Fruit fly (Drosophila melanogaster) whole organism, embryonic: ENCODE data around the gene osk.

Experiments used
- Aef1 ChIP-seq: fragments of 200-800 bp; sonication (Bioruptor generic); IDR thresholded peaks from 3 replicates; pipeline ENCODE4 v1.3.6; 2022; ENCODE audit warnings: missing biosample characterization, missing genetic modification characterization
- Atf-2 ChIP-seq: fragments of 200-800 bp; sonication (Bioruptor generic); optimal IDR thresholded peaks from 2 replicates; lab custom pipeline; 2016; ENCODE audit warnings: missing biosample characterization, missing genetic modification characterization
- Bteb2 ChIP-seq: fragments of 200-800 bp; sonication (Bioruptor generic); optimal IDR thresholded peaks from 2 replicates; lab custom pipeline; 2016; ENCODE audit warnings: missing biosample characterization, missing genetic modification characterization
- CG10274 ChIP-seq: fragments of 200-800 bp; sonication (Bioruptor generic); optimal IDR thresholded peaks from 3 replicates; lab custom pipeline; 2017; ENCODE audit warnings: missing biosample characterization, mild to moderate bottlenecking, missing genetic modification characterization
- CG1233 ChIP-seq: fragments of 200-800 bp; sonication (Bioruptor generic); optimal IDR thresholded peaks from 4 replicates; lab custom pipeline; 2018; ENCODE audit warnings: missing biosample characterization, mild to moderate bottlenecking, missing genetic modification characterization
- CG15514 ChIP-seq: fragments of 200-800 bp; sonication (Bioruptor generic); optimal IDR thresholded peaks from 3 replicates; lab custom pipeline; 2017; ENCODE audit warnings: missing biosample characterization, missing genetic modification characterization, mild to moderate bottlenecking, moderate library complexity, missing genetic modification reagents
- CG16813 ChIP-seq: fragments of 200-800 bp; sonication (Bioruptor generic); IDR thresholded peaks from 3 replicates; pipeline ENCODE4 v1.3.6; 2022; ENCODE audit warnings: missing biosample characterization, missing genetic modification characterization; ENCODE audit not compliant: partially characterized antibody
- CG18599 ChIP-seq: fragments of 200-800 bp; sonication (Bioruptor generic); optimal IDR thresholded peaks from 3 replicates; lab custom pipeline; 2017; ENCODE audit warnings: missing biosample characterization, missing genetic modification characterization, mild to moderate bottlenecking, moderate library complexity, missing genetic modification reagents
- CG2712 ChIP-seq: fragments of 200-800 bp; optimal IDR thresholded peaks from 3 replicates; lab custom pipeline; 2019; ENCODE audit warnings: missing biosample characterization, mild to moderate bottlenecking, missing genetic modification characterization, moderate library complexity
- CG31441 ChIP-seq: fragments of 200-800 bp; sonication (Bioruptor generic); IDR thresholded peaks from 2 replicates; pipeline ENCODE4 v1.3.6; 2022; ENCODE audit warnings: missing biosample characterization, missing genetic modification characterization
- CG32772 ChIP-seq: fragments of 200-800 bp; sonication (Bioruptor generic); IDR thresholded peaks from 2 replicates; pipeline ENCODE4 v1.3.6; 2022; ENCODE audit warnings: missing biosample characterization, missing genetic modification characterization
- CG4282 ChIP-seq: fragments of 200-800 bp; sonication (Bioruptor generic); optimal IDR thresholded peaks from 2 replicates; lab custom pipeline; 2016; ENCODE audit warnings: missing biosample characterization, missing genetic modification characterization
- CG4404 ChIP-seq: fragments of 200-800 bp; sonication (Bioruptor generic); IDR thresholded peaks from 2 replicates; pipeline ENCODE4 v1.3.6; 2022; ENCODE audit warnings: missing biosample characterization, missing genetic modification characterization
- CG5245 ChIP-seq: fragments of 200-800 bp; sonication (Bioruptor generic); optimal IDR thresholded peaks from 3 replicates; lab custom pipeline; 2016; ENCODE audit warnings: missing biosample characterization, missing genetic modification characterization
- CG6254 ChIP-seq: fragments of 200-800 bp; sonication (Bioruptor generic); optimal IDR thresholded peaks from 3 replicates; lab custom pipeline; 2017; ENCODE audit warnings: mild to moderate bottlenecking, missing biosample characterization, missing genetic modification reagents, missing genetic modification characterization
- CG6765 ChIP-seq: fragments of 200-800 bp; sonication (Bioruptor generic); optimal IDR thresholded peaks from 3 replicates; lab custom pipeline; 2017; ENCODE audit warnings: missing biosample characterization, mild to moderate bottlenecking, missing genetic modification characterization
- CG6813 ChIP-seq: fragments of 200-800 bp; sonication (Bioruptor generic); optimal IDR thresholded peaks from 2 replicates; lab custom pipeline; 2017; ENCODE audit warnings: missing biosample characterization, missing genetic modification characterization, mild to moderate bottlenecking, moderate library complexity, missing genetic modification reagents
- CG7786 ChIP-seq: fragments of 200-800 bp; sonication (Bioruptor generic); optimal IDR thresholded peaks from 2 replicates; lab custom pipeline; 2016; ENCODE audit warnings: missing biosample characterization, missing genetic modification characterization
- CG8290 ChIP-seq, 3 experiments: fragments of 200-800 bp; sonication (Bioruptor generic); optimal IDR thresholded peaks; 2 replicates each; lab custom pipeline; 2016 to 2019; ENCODE audit warnings: missing biosample characterization in 3 of 3, missing genetic modification characterization in 3 of 3, mild to moderate bottlenecking in 2 of 3, moderate library complexity in 1 of 3
- CG9437 ChIP-seq: fragments of 200-800 bp; sonication (Bioruptor generic); optimal IDR thresholded peaks from 2 replicates; lab custom pipeline; 2018; ENCODE audit warnings: missing biosample characterization, mild to moderate bottlenecking, missing genetic modification characterization
- Deaf1 ChIP-seq: fragments of 200-800 bp; optimal IDR thresholded peaks from 3 replicates; lab custom pipeline; 2019; ENCODE audit warnings: missing biosample characterization, mild to moderate bottlenecking, missing genetic modification characterization, moderate library complexity
- Dek ChIP-seq: fragments of 200-800 bp; sonication (Bioruptor generic); optimal IDR thresholded peaks from 3 replicates; lab custom pipeline; 2019; ENCODE audit warnings: missing biosample characterization, mild to moderate bottlenecking, missing genetic modification characterization, moderate library complexity
- Dll ChIP-seq: fragments of 200-800 bp; sonication (Bioruptor generic); IDR thresholded peaks from 4 replicates; pipeline ENCODE4 v1.3.6; 2022; ENCODE audit warnings: missing biosample characterization, missing genetic modification characterization; ENCODE audit not compliant: partially characterized antibody
- Doc3 ChIP-seq: fragments of 200-800 bp; sonication (Bioruptor generic); IDR thresholded peaks from 3 replicates; pipeline ENCODE4 v1.3.6; 2022; ENCODE audit warnings: missing biosample characterization, missing genetic modification characterization; ENCODE audit not compliant: partially characterized antibody
- Dp ChIP-seq: fragments of 200-800 bp; sonication (Bioruptor generic); optimal IDR thresholded peaks from 2 replicates; lab custom pipeline; 2018; ENCODE audit warnings: missing biosample characterization, mild to moderate bottlenecking, missing genetic modification characterization, moderate library complexity
- Ets65A ChIP-seq: fragments of 200-800 bp; sonication (Bioruptor generic); peaks from one replicate; lab custom pipeline; 2016; ENCODE audit warnings: missing biosample characterization, missing genetic modification characterization
- Gsc ChIP-seq: fragments of 200-800 bp; sonication (Bioruptor generic); IDR thresholded peaks from 2 replicates; pipeline ENCODE4 v1.3.6; 2022; ENCODE audit warnings: missing biosample characterization, missing genetic modification characterization
- Hmx ChIP-seq: fragments of 200-800 bp; sonication (Bioruptor generic); optimal IDR thresholded peaks from 2 replicates; lab custom pipeline; 2016; ENCODE audit warnings: missing biosample characterization, missing genetic modification characterization
- Max ChIP-seq: fragments of 200-800 bp; sonication (Bioruptor generic); optimal IDR thresholded peaks from 2 replicates; lab custom pipeline; 2016; ENCODE audit warnings: missing biosample characterization, mild to moderate bottlenecking, missing genetic modification characterization
- Meics ChIP-seq: fragments of 200-800 bp; sonication (Bioruptor generic); optimal IDR thresholded peaks from 2 replicates; lab custom pipeline; 2017; ENCODE audit warnings: missing biosample characterization, mild to moderate bottlenecking, missing genetic modification characterization
- Nf-YA ChIP-seq: fragments of 200-800 bp; sonication (Bioruptor generic); IDR thresholded peaks from 2 replicates; pipeline ENCODE4 v1.3.6; 2022; ENCODE audit warnings: missing biosample characterization, missing genetic modification characterization
- Nf-YB ChIP-seq: fragments of 200-800 bp; sonication (Bioruptor generic); optimal IDR thresholded peaks from 3 replicates; lab custom pipeline; 2019; ENCODE audit warnings: missing biosample characterization, mild to moderate bottlenecking, missing genetic modification characterization, moderate library complexity
- Ravus ChIP-seq: fragments of 200-800 bp; sonication (Bioruptor generic); IDR thresholded peaks from 2 replicates; pipeline ENCODE4 v1.3.6; 2022; ENCODE audit warnings: missing biosample characterization, missing genetic modification characterization
- dysf ChIP-seq: fragments of 200-800 bp; sonication (Bioruptor generic); IDR thresholded peaks from 3 replicates; pipeline ENCODE4 v1.3.6; 2022; ENCODE audit warnings: missing biosample characterization, missing genetic modification characterization
- eyg ChIP-seq: fragments of 200-800 bp; sonication (Bioruptor generic); optimal IDR thresholded peaks from 3 replicates; lab custom pipeline; 2016; ENCODE audit warnings: missing biosample characterization, missing genetic modification characterization
- fd3F ChIP-seq: fragments of 200-800 bp; sonication (Bioruptor generic); optimal IDR thresholded peaks from 2 replicates; lab custom pipeline; 2018; ENCODE audit warnings: missing biosample characterization, mild to moderate bottlenecking, missing genetic modification characterization, moderate library complexity
- gem ChIP-seq: fragments of 200-800 bp; sonication (Bioruptor generic); optimal IDR thresholded peaks from 2 replicates; lab custom pipeline; 2019; ENCODE audit warnings: missing biosample characterization, mild to moderate bottlenecking, missing genetic modification characterization, moderate library complexity
- gfzf ChIP-seq: fragments of 200-800 bp; sonication (Bioruptor generic); optimal IDR thresholded peaks from 2 replicates; lab custom pipeline; 2016; ENCODE audit warnings: missing biosample characterization, mild to moderate bottlenecking, missing genetic modification characterization, moderate library complexity
- insv ChIP-seq, 2 experiments: fragments of 200-800 bp; sonication (Bioruptor generic); optimal IDR thresholded peaks; 3 replicates each; lab custom pipeline; 2016 to 2018; ENCODE audit warnings: missing biosample characterization in 2 of 2, missing genetic modification characterization in 2 of 2
- klu ChIP-seq: fragments of 200-800 bp; sonication (Bioruptor generic); IDR thresholded peaks from 2 replicates; pipeline ENCODE4 v1.3.6; 2022; ENCODE audit warnings: missing biosample characterization, missing genetic modification characterization
- lab ChIP-seq: fragments of 200-800 bp; sonication (Bioruptor generic); optimal IDR thresholded peaks from 3 replicates; lab custom pipeline; 2017; ENCODE audit warnings: missing biosample characterization, missing genetic modification characterization, mild to moderate bottlenecking, moderate library complexity, missing genetic modification reagents
- lola ChIP-seq, 3 experiments: fragments of >200 bp in 2 of 3; fragments of 200-800 bp in 1 of 3; sonication (Bioruptor generic) in 1 of 3; optimal IDR thresholded peaks; 2 replicates each; lab custom pipeline; 2017 to 2019; ENCODE audit warnings: missing biosample characterization in 3 of 3, missing genetic modification characterization in 3 of 3, mild to moderate bottlenecking in 1 of 3, moderate library complexity in 1 of 3
- nerfin-1 ChIP-seq: fragments of 200-800 bp; sonication (Bioruptor generic); optimal IDR thresholded peaks from 3 replicates; lab custom pipeline; 2019; ENCODE audit warnings: missing biosample characterization, mild to moderate bottlenecking, missing genetic modification characterization, moderate library complexity
- pita ChIP-seq: fragments of 200-800 bp; sonication (Bioruptor generic); optimal IDR thresholded peaks from 2 replicates; lab custom pipeline; 2017; ENCODE audit warnings: missing biosample characterization, mild to moderate bottlenecking, missing genetic modification characterization
- psq ChIP-seq: fragments of 200-800 bp; sonication (Bioruptor generic); optimal IDR thresholded peaks from 2 replicates; lab custom pipeline; 2017; ENCODE audit warnings: missing biosample characterization, missing genetic modification characterization
- sens ChIP-seq: fragments of 200-800 bp; sonication (Bioruptor generic); peaks from one replicate; lab custom pipeline; 2016; ENCODE audit warnings: missing biosample characterization, missing genetic modification characterization
- slbo ChIP-seq: fragments of 200-800 bp; sonication (Bioruptor generic); IDR thresholded peaks from 2 replicates; pipeline ENCODE4 v1.3.6; 2022; ENCODE audit warnings: missing biosample characterization, missing genetic modification characterization
- sqz ChIP-seq: fragments of 200-800 bp; sonication (Bioruptor generic); optimal IDR thresholded peaks from 3 replicates; lab custom pipeline; 2018; ENCODE audit warnings: missing biosample characterization, mild to moderate bottlenecking, missing genetic modification characterization
- unc-4 ChIP-seq: fragments of 200-800 bp; sonication (Bioruptor generic); IDR thresholded peaks from 2 replicates; pipeline ENCODE4 v1.3.6; 2022; ENCODE audit warnings: missing biosample characterization, missing genetic modification characterization; ENCODE audit not compliant: partially characterized antibody
- vfl ChIP-seq: fragments of 200-800 bp; sonication (Bioruptor generic); optimal IDR thresholded peaks from 2 replicates; lab custom pipeline; 2016; ENCODE audit warnings: missing biosample characterization, missing genetic modification characterization

osk gene

DNA sequence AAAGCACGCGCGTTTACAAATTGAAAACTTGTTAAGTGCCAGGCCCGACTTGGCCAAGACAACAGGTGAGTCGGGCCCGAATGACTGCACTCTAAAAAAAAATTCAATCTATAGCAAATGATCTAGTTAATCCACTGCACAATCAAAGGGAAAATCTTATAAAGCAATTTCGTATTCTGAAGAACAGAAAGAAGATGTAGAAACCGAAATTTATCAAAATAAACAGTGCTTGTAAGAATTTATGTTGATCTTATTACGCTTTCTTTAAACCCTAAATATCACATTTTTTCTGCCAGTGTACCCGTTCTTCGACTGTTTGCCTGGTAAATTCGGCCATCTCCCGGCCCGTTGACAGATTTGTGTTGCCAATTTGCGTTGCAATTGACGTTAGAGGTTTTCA, 38.2 kb upstream of the osk start (continued):
- peak; percentile 66 for TF ChIP-seq Meics (GFP tag; lab: Kevin White, UChicago)
- peak; percentile 60 for TF ChIP-seq CG6765 (GFP tag; lab: Kevin White, UChicago)
- TF ChIP-seq Hmx (GFP tag; lab: Kevin White, UChicago) = no peak
- peak; percentile 58 for TF ChIP-seq fd3F (GFP tag; lab: Kevin White, UChicago)
- peak; percentile 81 for TF ChIP-seq dysf
- peak; percentile 24 for TF ChIP-seq CG8290 (GFP tag; optimal IDR thresholded peaks at IDR 0.05; lab: Kevin White, UChicago)
- no peak for TF ChIP-seq CG8290 (tag; optimal IDR thresholded peaks at IDR 0.05; lab: Kevin White, UChicago)
- peak; percentile 61 for TF ChIP-seq CG15514 (GFP tag; lab: Kevin White, UChicago)
- no peak for TF ChIP-seq gfzf
- no peak for TF ChIP-seq insv (GFP tag; optimal IDR thresholded peaks at IDR 0.05; lab: Kevin White, UChicago)
- TF ChIP-seq CG4404 (GFP tag; lab: Robert Waterston, UW) = no peak
- peak; percentile 51 for TF ChIP-seq slbo (GFP tag; lab: Robert Waterston, UW)
- peak; percentile 63 for TF ChIP-seq Aef1 (GFP tag; lab: Robert Waterston, UW)
- TF ChIP-seq CG18599 = peak; percentile 72
- peak; percentile 5 for TF ChIP-seq CG10274 (GFP tag; lab: Kevin White, UChicago)
- peak; percentile 68 for TF ChIP-seq CG2712
- TF ChIP-seq vfl (GFP tag; lab: Kevin White, UChicago) = peak; percentile 46
- no peak for TF ChIP-seq psq
- no peak for TF ChIP-seq unc-4
- TF ChIP-seq Dp (GFP tag; lab: Kevin White, UChicago) = no peak
- TF ChIP-seq CG6254 (GFP tag; lab: Kevin White, UChicago) = peak; percentile 48
- TF ChIP-seq klu (GFP tag; lab: Robert Waterston, UW) = peak; percentile 35; the same call in 1 of the 2 replicates
- TF ChIP-seq CG1233 (GFP tag; lab: Kevin White, UChicago) = peak; percentile 54
- TF ChIP-seq Ravus (GFP tag; lab: Robert Waterston, UW) = no peak
- TF ChIP-seq CG9437 (GFP tag; lab: Kevin White, UChicago) = peak; percentile 51
- peak; percentile 3 for TF ChIP-seq eyg (GFP tag; lab: Kevin White, UChicago)
- no peak for TF ChIP-seq Doc3 (GFP tag; lab: Robert Waterston, UW)
- peak; percentile 38 for TF ChIP-seq nerfin-1 (tag; lab: Kevin White, UChicago)
- TF ChIP-seq CG32772 (GFP tag; lab: Robert Waterston, UW) = peak; percentile 31; the same call in 1 of the 2 replicates
- TF ChIP-seq CG7786 (GFP tag; lab: Kevin White, UChicago) = peak; percentile 71
- peak; percentile 64 for TF ChIP-seq Dek (tag; lab: Kevin White, UChicago)
- TF ChIP-seq Ets65A (GFP tag; lab: Kevin White, UChicago) = peak; percentile 97
- TF ChIP-seq CG16813 (GFP tag; lab: Robert Waterston, UW) = no peak
- TF ChIP-seq sens (GFP tag; lab: Kevin White, UChicago) = peak; percentile 95
- TF ChIP-seq Bteb2 = peak; percentile 54
- TF ChIP-seq CG6813 = peak; percentile 49
- peak; percentile 33 for TF ChIP-seq Atf-2 (GFP tag; lab: Kevin White, UChicago)
- peak; percentile 85 for TF ChIP-seq gem (tag; lab: Kevin White, UChicago)
- TF ChIP-seq Gsc (GFP tag; lab: Robert Waterston, UW) = no peak
- TF ChIP-seq pita (GFP tag; lab: Kevin White, UChicago) = no peak
- TF ChIP-seq CG5245 (GFP tag; lab: Kevin White, UChicago) = no peak
- TF ChIP-seq Dll = no peak
- peak; percentile 73 for TF ChIP-seq CG31441 (GFP tag; lab: Robert Waterston, UW)
- peak; percentile 41 for TF ChIP-seq CG4282 (GFP tag; lab: Kevin White, UChicago)
- peak; percentile 75 for TF ChIP-seq lab (GFP tag; lab: Kevin White, UChicago)
- peak; percentile 38 for TF ChIP-seq Max (GFP tag; lab: Kevin White, UChicago)
- TF ChIP-seq Deaf1 (tag; lab: Kevin White, UChicago) = peak; percentile 74
- no peak for TF ChIP-seq sqz (GFP tag; lab: Kevin White, UChicago)
- TF ChIP-seq lola (GFP tag; optimal IDR thresholded peaks at IDR 0.05; lab: Kevin White, UChicago) = peak in 1 of 3 experiments; percentile 59
- TF ChIP-seq Nf-YB (GFP tag; lab: Kevin White, UChicago) = peak; percentile 30
- TF ChIP-seq Nf-YA (GFP tag; lab: Robert Waterston, UW) = peak; percentile 28; the same call in 1 of the 2 replicates
